Worm (Caenorhabditis elegans): Measurements from ENCODE around the gene B0361.9.

ce11 chrIII:7292569-7292968 lies 6.9 kb downstream of the B0361.9 start:
- no peak for TF ChIP-seq nhr-28 (tag; optimal IDR thresholded peaks at IDR 0.05)
- TF ChIP-seq elt-1 (tag; optimal IDR thresholded peaks at IDR 0.05): no peak
- TF ChIP-seq ZK546.5 (tag; optimal IDR thresholded peaks at IDR 0.05): no peak
- no peak for TF ChIP-seq elt-3 (tag; optimal IDR thresholded peaks at IDR 0.05)
- peak; percentile 61 for TF ChIP-seq nhr-25 (tag; optimal IDR thresholded peaks at IDR 0.05)
- no peak for TF ChIP-seq unc-62 (GFP tag; optimal IDR thresholded peaks at IDR 0.05)
